Worm (Caenorhabditis elegans): Measurements from ENCODE around the gene nhr-67.
A peak's percentile ranks its signal among the peaks of the same experiment; 100 is the strongest.

nhr-67 gene

ce11 chrIV:11149454-11150163, 19.9 kb upstream of the nhr-67 start, which contains the start of the genes F01G4.6 and pfd-1 (continued):
- peak; percentile 97 for TF ChIP-seq nhr-23 (tag; optimal IDR thresholded peaks at IDR 0.05)
- peak; percentile 32 for TF ChIP-seq egl-27 (tag; optimal IDR thresholded peaks at IDR 0.05)
- TF ChIP-seq mdl-1 (tag; optimal IDR thresholded peaks at IDR 0.05): no peak
- peak; percentile 64 for TF ChIP-seq mml-1 (tag; optimal IDR thresholded peaks at IDR 0.05)
- TF ChIP-seq fkh-2 (tag; optimal IDR thresholded peaks at IDR 0.05): no peak
- TF ChIP-seq elt-1 (tag; optimal IDR thresholded peaks at IDR 0.05): peak; percentile 32
- TF ChIP-seq lin-15B (tag; optimal IDR thresholded peaks at IDR 0.05): peak; percentile 95
- TF ChIP-seq daf-12 (tag; optimal IDR thresholded peaks at IDR 0.05): no peak
- TF ChIP-seq ceh-9 (tag; optimal IDR thresholded peaks at IDR 0.05): no peak
- TF ChIP-seq nhr-76 (tag; optimal IDR thresholded peaks at IDR 0.05): peak; percentile 50

- TF ChIP-seq ama-1 (optimal IDR thresholded peaks at IDR 0.05): peak; percentile 53
- no peak for TF ChIP-seq nhr-43 (tag; optimal IDR thresholded peaks at IDR 0.05; ENCODE audit: poor library complexity, severe bottlenecking)
- no peak for TF ChIP-seq ceh-28 (tag; optimal IDR thresholded peaks at IDR 0.05)
These were observed 18.7 kb upstream of the nhr-67 start, which contains the start of gene C08F8.2 for ce11 chrIV:11150844-11151243. Gene C08F8.2 (plus strand): TSS chrIV:11150997.

- TF ChIP-seq nfya-1 (tag; optimal IDR thresholded peaks at IDR 0.05; ENCODE audit: insufficient read depth): peak; percentile 67
These were observed 15.0 kb upstream of the nhr-67 start, which contains the start of gene C08F8.3 for ce11 chrIV:11154425-11155114. Gene C08F8.3 (plus strand): TSS chrIV:11155044.

- TF ChIP-seq daf-12 (tag; optimal IDR thresholded peaks at IDR 0.05) (no peak), ceh-28 (tag; optimal IDR thresholded peaks at IDR 0.05) (no peak), nhr-28 (tag; optimal IDR thresholded peaks at IDR 0.05) (no peak), fkh-10 (GFP tag; optimal IDR thresholded peaks at IDR 0.05) (no peak), skn-1 (tag; optimal IDR thresholded peaks at IDR 0.05) (no peak), zag-1 (tag; optimal IDR thresholded peaks at IDR 0.05) (no peak), lsy-12 (tag; optimal IDR thresholded peaks at IDR 0.05) (no peak), jun-1 (tag; optimal IDR thresholded peaks at IDR 0.05) (no peak), mdl-1 (tag; optimal IDR thresholded peaks at IDR 0.05) (no peak), nhr-237 (tag; optimal IDR thresholded peaks at IDR 0.05) (no peak), nhr-77 (tag; optimal IDR thresholded peaks at IDR 0.05) (no peak), ztf-11 (tag; optimal IDR thresholded peaks at IDR 0.05) (no peak), hmg-11 (tag; optimal IDR thresholded peaks at IDR 0.05) (no peak), lin-39 (tag; optimal IDR thresholded peaks at IDR 0.05) (no peak), nhr-25 (tag; optimal IDR thresholded peaks at IDR 0.05) (no peak), mml-1 (tag; optimal IDR thresholded peaks at IDR 0.05) (no peak), egl-5 (tag; optimal IDR thresholded peaks at IDR 0.05) (no peak)
These were observed 13.0 kb upstream of the nhr-67 start for ce11 chrIV:11156526-11156925.

- TF ChIP-seq jun-1 (tag; optimal IDR thresholded peaks at IDR 0.05): no peak
- TF ChIP-seq lin-39 (tag; optimal IDR thresholded peaks at IDR 0.05): no peak
- TF ChIP-seq R02D3.7 (tag; optimal IDR thresholded peaks at IDR 0.05): no peak
- no peak for TF ChIP-seq nhr-11 (tag; optimal IDR thresholded peaks at IDR 0.05)
- TF ChIP-seq sea-2 (GFP tag; optimal IDR thresholded peaks at IDR 0.05): no peak
- TF ChIP-seq ceh-16 (tag; optimal IDR thresholded peaks at IDR 0.05): no peak
- no peak for TF ChIP-seq tbx-2 (tag; optimal IDR thresholded peaks at IDR 0.05)
- TF ChIP-seq ztf-4 (tag; optimal IDR thresholded peaks at IDR 0.05): no peak
- TF ChIP-seq elt-1 (tag; optimal IDR thresholded peaks at IDR 0.05): no peak
- TF ChIP-seq unc-39 (tag; optimal IDR thresholded peaks at IDR 0.05): no peak
These were observed 9.7 kb upstream of the nhr-67 start, which contains the start of gene mboa-4 for ce11 chrIV:11159886-11160285. Gene mboa-4 (minus strand): TSS chrIV:11159986.
